Worm (Caenorhabditis elegans): ENCODE data around the gene spp-20.

ce11 chrV:6575406-6576130, 17.6 kb upstream of the spp-20 start, which contains the start of gene fut-2:
- TF ChIP-seq elt-2 (tag; optimal IDR thresholded peaks at IDR 0.05) = peak; percentile 92
- TF ChIP-seq elt-1 (tag; optimal IDR thresholded peaks at IDR 0.05) = no peak
- TF ChIP-seq fos-1 (tag; optimal IDR thresholded peaks at IDR 0.05) = no peak
- no peak for TF ChIP-seq R02D3.7 (tag; optimal IDR thresholded peaks at IDR 0.05)

Data from whole organism, L3 larva.